Fruit fly (Drosophila melanogaster) whole organism, prepupa: ENCODE results near the gene defl.

ENCODE experiments used
- Blimp-1 ChIP-seq: fragments of 200-800 bp; sonication (Bioruptor generic); optimal IDR thresholded peaks from 3 replicates; lab custom pipeline; 2017; ENCODE audit warnings: missing biosample characterization, missing genetic modification characterization, mild to moderate bottlenecking, moderate library complexity, missing genetic modification reagents
- CG10631 ChIP-seq: fragments of 200-800 bp; sonication (Bioruptor generic); optimal IDR thresholded peaks from 2 replicates; lab custom pipeline; 2016; ENCODE audit warnings: missing biosample characterization, missing genetic modification characterization
- CG11294 ChIP-seq: fragments of 200-800 bp; sonication (Bioruptor generic); IDR thresholded peaks from 2 replicates; pipeline ENCODE4 v1.3.6; 2022; ENCODE audit warnings: missing biosample characterization, missing genetic modification characterization
- CG11762 ChIP-seq: fragments of 200-800 bp; sonication (Bioruptor generic); optimal IDR thresholded peaks from 3 replicates; lab custom pipeline; 2016; ENCODE audit warnings: missing biosample characterization, missing genetic modification characterization; ENCODE audit not compliant: insufficient read depth
- CG15336 ChIP-seq: fragments of 200-800 bp; sonication (Bioruptor generic); IDR thresholded peaks from 2 replicates; pipeline ENCODE4 v1.3.6; 2022; ENCODE audit warnings: missing biosample characterization, missing genetic modification characterization
- CG1621 ChIP-seq: fragments of 200-800 bp; sonication (Bioruptor generic); optimal IDR thresholded peaks from 3 replicates; lab custom pipeline; 2018; ENCODE audit warnings: missing biosample characterization, mild to moderate bottlenecking, missing genetic modification characterization
- CG31627 ChIP-seq: fragments of 200-800 bp; sonication (Bioruptor generic); optimal IDR thresholded peaks from 3 replicates; lab custom pipeline; 2016; ENCODE audit warnings: missing biosample characterization, missing genetic modification characterization
- CG32006 ChIP-seq: fragments of 200-800 bp; sonication (Bioruptor generic); optimal IDR thresholded peaks from 3 replicates; lab custom pipeline; 2017; ENCODE audit warnings: missing biosample characterization, mild to moderate bottlenecking, missing genetic modification characterization
- CG3919 ChIP-seq: fragments of 200-800 bp; sonication (Bioruptor generic); optimal IDR thresholded peaks from 3 replicates; lab custom pipeline; 2016; ENCODE audit warnings: missing biosample characterization, missing genetic modification characterization
- CG4318 ChIP-seq: fragments of 200-800 bp; sonication (Bioruptor generic); optimal IDR thresholded peaks from 3 replicates; lab custom pipeline; 2017; ENCODE audit warnings: missing biosample characterization, mild to moderate bottlenecking, missing genetic modification characterization
- CG6163 ChIP-seq: fragments of 200-800 bp; sonication (Bioruptor generic); IDR thresholded peaks from 3 replicates; pipeline ENCODE4 v1.3.6; 2022; ENCODE audit warnings: missing biosample characterization, missing genetic modification characterization
- CG6276 ChIP-seq: fragments of 200-800 bp; sonication (Bioruptor generic); optimal IDR thresholded peaks from 2 replicates; lab custom pipeline; 2017; ENCODE audit warnings: missing biosample characterization, mild to moderate bottlenecking, missing genetic modification characterization
- CG6808 ChIP-seq: fragments of 200-800 bp; sonication (Bioruptor generic); optimal IDR thresholded peaks from 3 replicates; lab custom pipeline; 2017; ENCODE audit warnings: missing biosample characterization, missing genetic modification characterization, mild to moderate bottlenecking, moderate library complexity, missing genetic modification reagents
- CG6854 ChIP-seq: fragments of 200-800 bp; sonication (Bioruptor generic); optimal IDR thresholded peaks from 2 replicates; lab custom pipeline; 2017; ENCODE audit warnings: missing biosample characterization, mild to moderate bottlenecking, missing genetic modification characterization
- CG7368 ChIP-seq: fragments of 200-800 bp; sonication (Bioruptor generic); optimal IDR thresholded peaks from 3 replicates; lab custom pipeline; 2016; ENCODE audit warnings: missing biosample characterization, missing genetic modification characterization
- CG8319 ChIP-seq: fragments of 200-800 bp; sonication (Bioruptor generic); optimal IDR thresholded peaks from 3 replicates; lab custom pipeline; 2016; ENCODE audit warnings: missing biosample characterization, missing genetic modification characterization
- CG9139 ChIP-seq: fragments of 200-800 bp; sonication (Bioruptor generic); optimal IDR thresholded peaks from 3 replicates; lab custom pipeline; 2017; ENCODE audit warnings: missing biosample characterization, mild to moderate bottlenecking, missing genetic modification characterization
- Eip78C ChIP-seq: fragments of 200-800 bp; sonication (Bioruptor generic); peaks from one replicate; lab custom pipeline; 2016; ENCODE audit warnings: missing biosample characterization, missing genetic modification characterization
- Eip93F ChIP-seq: fragments of 200-800 bp; sonication (Bioruptor generic); optimal IDR thresholded peaks from 2 replicates; lab custom pipeline; 2016; ENCODE audit warnings: missing biosample characterization, mild to moderate bottlenecking, missing genetic modification characterization
- Ets21C ChIP-seq: fragments of 200-800 bp; sonication (Bioruptor generic); optimal IDR thresholded peaks from 3 replicates; lab custom pipeline; 2016; ENCODE audit warnings: missing biosample characterization, missing genetic modification characterization
- Gug ChIP-seq: fragments of 200-800 bp; sonication (Bioruptor generic); IDR thresholded peaks from 2 replicates; pipeline ENCODE4 v1.3.6; 2022; ENCODE audit warnings: missing biosample characterization, missing genetic modification characterization
- Hr38 ChIP-seq: sonication (Bioruptor generic); optimal IDR thresholded peaks from 2 replicates; lab custom pipeline; 2016; ENCODE audit warnings: missing biosample characterization, missing genetic modification characterization
- Hr39 ChIP-seq: fragments of 200-800 bp; sonication (Bioruptor generic); optimal IDR thresholded peaks from 2 replicates; lab custom pipeline; 2016; ENCODE audit warnings: missing biosample characterization, missing genetic modification characterization
- Hr4 ChIP-seq: fragments of 200-800 bp; sonication (Bioruptor generic); optimal IDR thresholded peaks from 3 replicates; lab custom pipeline; 2016; ENCODE audit warnings: missing biosample characterization, missing genetic modification characterization
- OdsH ChIP-seq: fragments of 200-800 bp; sonication (Bioruptor generic); optimal IDR thresholded peaks from 3 replicates; lab custom pipeline; 2016; ENCODE audit warnings: missing biosample characterization, missing genetic modification characterization
- Sox14 ChIP-seq: fragments of 200-800 bp; sonication (Bioruptor generic); optimal IDR thresholded peaks from 3 replicates; lab custom pipeline; 2016; ENCODE audit warnings: missing biosample characterization, missing genetic modification characterization
- achi ChIP-seq: fragments of 200-800 bp; sonication (Bioruptor generic); optimal IDR thresholded peaks from 3 replicates; lab custom pipeline; 2016; ENCODE audit warnings: missing biosample characterization, missing genetic modification characterization
- acj6 ChIP-seq: fragments of 200-800 bp; sonication (Bioruptor generic); optimal IDR thresholded peaks from 3 replicates; lab custom pipeline; 2016; ENCODE audit warnings: missing biosample characterization, missing genetic modification characterization
- cyc ChIP-seq: fragments of 200-800 bp; sonication (Bioruptor generic); optimal IDR thresholded peaks from 3 replicates; lab custom pipeline; 2016; ENCODE audit warnings: missing biosample characterization, missing genetic modification characterization
- dac ChIP-seq: fragments of 200-800 bp; sonication (Bioruptor generic); optimal IDR thresholded peaks from 2 replicates; lab custom pipeline; 2017; ENCODE audit warnings: missing biosample characterization, mild to moderate bottlenecking, missing genetic modification characterization
- dsx ChIP-seq: fragments of 200-800 bp; optimal IDR thresholded peaks from 3 replicates; lab custom pipeline; 2019; ENCODE audit warnings: missing biosample characterization, mild to moderate bottlenecking, missing genetic modification characterization, moderate library complexity; ENCODE audit not compliant: poor library complexity, severe bottlenecking
- eg ChIP-seq: fragments of 200-800 bp; sonication (Bioruptor generic); IDR thresholded peaks from 3 replicates; pipeline ENCODE4 v1.3.6; 2022; ENCODE audit warnings: missing biosample characterization, missing genetic modification characterization
- esn ChIP-seq: fragments of 200-800 bp; sonication (Bioruptor generic); optimal IDR thresholded peaks from 2 replicates; lab custom pipeline; 2016; ENCODE audit warnings: missing biosample characterization, mild to moderate bottlenecking, missing genetic modification characterization, moderate library complexity
- fd85E ChIP-seq: fragments of 200-800 bp; sonication (Bioruptor generic); optimal IDR thresholded peaks from 3 replicates; lab custom pipeline; 2016; ENCODE audit warnings: missing biosample characterization, missing genetic modification characterization
- fkh ChIP-seq: fragments of 200-800 bp; sonication (Bioruptor generic); optimal IDR thresholded peaks from 3 replicates; lab custom pipeline; 2017; ENCODE audit warnings: missing biosample characterization, mild to moderate bottlenecking, missing genetic modification characterization, moderate library complexity
- lz ChIP-seq: fragments of 200-800 bp; sonication (Bioruptor generic); optimal IDR thresholded peaks from 3 replicates; lab custom pipeline; 2016; ENCODE audit warnings: missing biosample characterization, missing genetic modification characterization
- net ChIP-seq: fragments of 200-800 bp; sonication (Bioruptor generic); optimal IDR thresholded peaks from 3 replicates; lab custom pipeline; 2016; ENCODE audit warnings: missing biosample characterization, missing genetic modification characterization
- pdm3 ChIP-seq: fragments of 200-800 bp; sonication (Bioruptor generic); optimal IDR thresholded peaks from 3 replicates; lab custom pipeline; 2016; ENCODE audit warnings: missing biosample characterization, missing genetic modification characterization
- spab ChIP-seq: fragments of 200-800 bp; sonication (Bioruptor generic); optimal IDR thresholded peaks from 2 replicates; lab custom pipeline; 2017; ENCODE audit warnings: missing biosample characterization, mild to moderate bottlenecking, missing genetic modification characterization, missing genetic modification reagents
- svp ChIP-seq: fragments of 200-800 bp; sonication (Bioruptor generic); peaks from one replicate; lab custom pipeline; 2016; ENCODE audit warnings: missing biosample characterization, missing genetic modification characterization
- vri ChIP-seq: fragments of 200-800 bp; sonication (Bioruptor generic); optimal IDR thresholded peaks from 3 replicates; lab custom pipeline; 2016; ENCODE audit warnings: missing biosample characterization, mild to moderate bottlenecking, missing genetic modification characterization

defl gene

DNA sequence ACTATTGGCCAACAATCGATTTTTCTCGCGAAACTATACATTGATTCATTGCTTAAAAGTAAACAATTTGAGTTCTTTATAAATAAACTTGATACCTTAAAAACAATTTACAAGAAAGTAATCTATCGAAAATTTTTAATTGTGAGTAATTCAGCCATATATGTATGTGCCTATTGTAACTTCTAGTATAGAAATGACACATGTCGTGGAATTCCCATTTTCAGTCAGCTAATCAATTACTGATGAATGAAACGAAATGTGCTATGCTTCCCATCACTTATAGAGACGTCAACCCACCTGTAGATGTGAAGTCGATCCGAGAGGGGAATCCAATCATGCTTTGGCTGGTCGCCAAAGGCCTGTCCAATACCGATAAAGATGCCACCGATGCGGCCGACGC lies 12.0 kb upstream of the defl start:
- TF ChIP-seq net (no peak), CG6808 (GFP tag; lab: Kevin White, UChicago) (no peak), CG6163 (GFP tag; lab: Robert Waterston, UW) (no peak), svp (GFP tag; lab: Kevin White, UChicago) (peak; percentile 8), CG31627 (GFP tag; lab: Kevin White, UChicago) (no peak)

- TF ChIP-seq cyc (GFP tag; lab: Kevin White, UChicago) (peak; percentile 6), svp (GFP tag; lab: Kevin White, UChicago) (peak; percentile 64), Hr39 (GFP tag; lab: Kevin White, UChicago) (peak; percentile 16), CG11294 (GFP tag; lab: Robert Waterston, UW) (no peak), lz (peak; percentile 17), Sox14 (peak; percentile 43), esn (GFP tag; lab: Kevin White, UChicago) (peak; percentile 45), acj6 (no peak), Eip78C (GFP tag; lab: Kevin White, UChicago) (peak; percentile 76)
Observed at dm6 chr3L:9712066-9712789, 11.0 kb upstream of the defl start.

- TF ChIP-seq Hr38: no peak
- TF ChIP-seq svp (GFP tag; lab: Kevin White, UChicago): peak; percentile 95
- peak; percentile 7 for TF ChIP-seq CG6854 (GFP tag; lab: Kevin White, UChicago)
- no peak for TF ChIP-seq CG6808 (GFP tag; lab: Kevin White, UChicago)
- TF ChIP-seq CG1621 (tag; lab: Kevin White, UChicago): peak; percentile 30
- TF ChIP-seq, all 60 proteins: peak for 3
Observed at dm6 chr3L:9713383-9713827, 9.8 kb upstream of the defl start, which contains the start of gene SH3PX1. TSS of gene SH3PX1 (minus strand) at chr3L:9713827.

- peak; percentile 80 for TF ChIP-seq Eip78C (GFP tag; lab: Kevin White, UChicago)
- TF ChIP-seq Eip93F: peak; percentile 47
- no peak for TF ChIP-seq fd85E (GFP tag; lab: Kevin White, UChicago)
- TF ChIP-seq eg: peak; percentile 69; the same call in 2 of the 3 replicates
- TF ChIP-seq CG32006 (GFP tag; lab: Kevin White, UChicago): peak; percentile 83
- TF ChIP-seq CG11294 (GFP tag; lab: Robert Waterston, UW): peak; percentile 53; the same call in 1 of the 2 replicates
- no peak for TF ChIP-seq CG4318 (GFP tag; lab: Kevin White, UChicago)
- no peak for TF ChIP-seq CG1621 (tag; lab: Kevin White, UChicago)
- TF ChIP-seq dsx (GFP tag; lab: Kevin White, UChicago): peak; percentile 62
- TF ChIP-seq CG15336 (GFP tag; lab: Robert Waterston, UW): 0 out of 2 replicates have a peak, but pooled peaks have one; percentile 62
- peak; percentile 47 for TF ChIP-seq Ets21C (GFP tag; lab: Kevin White, UChicago)
- peak; percentile 64 for TF ChIP-seq CG6808 (GFP tag; lab: Kevin White, UChicago)
- peak; percentile 77 for TF ChIP-seq OdsH
- no peak for TF ChIP-seq pdm3 (GFP tag; lab: Kevin White, UChicago)
- TF ChIP-seq CG8319 (GFP tag; lab: Kevin White, UChicago): peak; percentile 56
- TF ChIP-seq dac (GFP tag; lab: Kevin White, UChicago): no peak
- TF ChIP-seq lz: peak; percentile 60
- peak; percentile 87 for TF ChIP-seq vri
- TF ChIP-seq svp (GFP tag; lab: Kevin White, UChicago): peak; percentile 71
- TF ChIP-seq fkh (GFP tag; lab: Kevin White, UChicago): no peak
- peak; percentile 64 for TF ChIP-seq achi (GFP tag; lab: Kevin White, UChicago)
- peak; percentile 46 for TF ChIP-seq Blimp-1 (GFP tag; lab: Kevin White, UChicago)
- TF ChIP-seq CG10631: peak; percentile 90
- TF ChIP-seq cyc (GFP tag; lab: Kevin White, UChicago): peak; percentile 55
- TF ChIP-seq CG7368 (GFP tag; lab: Kevin White, UChicago): peak; percentile 29
- no peak for TF ChIP-seq CG6854 (GFP tag; lab: Kevin White, UChicago)
- no peak for TF ChIP-seq CG6276 (GFP tag; lab: Kevin White, UChicago)
- TF ChIP-seq CG9139 (GFP tag; lab: Kevin White, UChicago): peak; percentile 24
- peak; percentile 42 for TF ChIP-seq spab (GFP tag; lab: Kevin White, UChicago)
- TF ChIP-seq Hr4: peak; percentile 61
- TF ChIP-seq CG3919 (GFP tag; lab: Kevin White, UChicago): peak; percentile 58
- TF ChIP-seq CG11762 (GFP tag; lab: Kevin White, UChicago): peak; percentile 10
- TF ChIP-seq Gug: peak; percentile 67
- peak; percentile 21 for TF ChIP-seq net
Observed at dm6 chr3L:9713828-9714536, 9.2 kb upstream of the defl start, which contains the start of gene vsg. TSS of gene vsg (plus strand) at chr3L:9714324.
